Fruit fly (Drosophila melanogaster): Measurements from ENCODE around the gene Lerp.
A peak's percentile ranks its signal among the peaks of the same experiment; 100 is the strongest.

The Lerp gene

dm6 chr3R:26886283-26886689, 23.4 kb upstream of the Lerp start:
- no peak for TF ChIP-seq CG32264 (GFP tag; optimal IDR thresholded peaks at IDR 0.05)
- TF ChIP-seq Jra (GFP tag; optimal IDR thresholded peaks at IDR 0.05): no peak
- TF ChIP-seq psq (GFP tag; optimal IDR thresholded peaks at IDR 0.05): peak; percentile 74
- TF ChIP-seq OdsH (GFP tag; optimal IDR thresholded peaks at IDR 0.05): peak; percentile 72
- no peak for TF ChIP-seq Dif (GFP tag; optimal IDR thresholded peaks at IDR 0.05; ENCODE audit: partially characterized antibody)
- TF ChIP-seq tai (GFP tag; optimal IDR thresholded peaks at IDR 0.05): peak; percentile 2
- TF ChIP-seq fru (GFP tag; optimal IDR thresholded peaks at IDR 0.05): peak; percentile 57
- no peak for TF ChIP-seq brk (GFP tag; optimal IDR thresholded peaks at IDR 0.05)
- TF ChIP-seq dmrt93B (GFP tag; optimal IDR thresholded peaks at IDR 0.05): peak; percentile 52
- TF ChIP-seq CG9705 (GFP tag; optimal IDR thresholded peaks at IDR 0.05): peak; percentile 19
- TF ChIP-seq GATAd (GFP tag; optimal IDR thresholded peaks at IDR 0.05): no peak
- no peak for TF ChIP-seq dsf (GFP tag; optimal IDR thresholded peaks at IDR 0.05; ENCODE audit: borderline replicate concordance)
- TF ChIP-seq dl (GFP tag; optimal IDR thresholded peaks at IDR 0.05; ENCODE audit: insufficient read depth in 1 of 2, partially characterized antibody in 2 of 2): no peak
- peak; percentile 67 for TF ChIP-seq HLH106 (tag; optimal IDR thresholded peaks at IDR 0.05)
- peak in 1 of 2 experiments; percentile 75 for TF ChIP-seq foxo (GFP tag; optimal IDR thresholded peaks at IDR 0.05)
- no peak for TF ChIP-seq N (GFP tag; optimal IDR thresholded peaks at IDR 0.05)
- TF ChIP-seq br (GFP tag; optimal IDR thresholded peaks at IDR 0.05): peak; percentile 16
- peak; percentile 35 for TF ChIP-seq ey (GFP tag; optimal IDR thresholded peaks at IDR 0.05)
- TF ChIP-seq Hr83 (GFP tag; optimal IDR thresholded peaks at IDR 0.05; ENCODE audit: poor library complexity, severe bottlenecking): no peak
- TF ChIP-seq Rel (GFP tag; optimal IDR thresholded peaks at IDR 0.05): no peak
- TF ChIP-seq Rel (tag; optimal IDR thresholded peaks at IDR 0.05): no peak
- TF ChIP-seq usp (GFP tag; optimal IDR thresholded peaks at IDR 0.05): no peak
- no peak for TF ChIP-seq Hr78 (GFP tag; optimal IDR thresholded peaks at IDR 0.05)
- no peak for TF ChIP-seq CrebA (GFP tag; optimal IDR thresholded peaks at IDR 0.05; ENCODE audit: borderline replicate concordance)
- no peak for TF ChIP-seq Mio (GFP tag; optimal IDR thresholded peaks at IDR 0.05)
- peak; percentile 51 for TF ChIP-seq h (GFP tag; optimal IDR thresholded peaks at IDR 0.05)
- TF ChIP-seq pan (optimal IDR thresholded peaks at IDR 0.05): no peak
- no peak for TF ChIP-seq Dfd (GFP tag; optimal IDR thresholded peaks at IDR 0.05)
- peak; percentile 1 for TF ChIP-seq sage (GFP tag; optimal IDR thresholded peaks at IDR 0.05)
- TF ChIP-seq jim (GFP tag; optimal IDR thresholded peaks at IDR 0.05): no peak
- TF ChIP-seq rgr (GFP tag; optimal IDR thresholded peaks at IDR 0.05): peak; percentile 74
- no peak for TF ChIP-seq woc (GFP tag; optimal IDR thresholded peaks at IDR 0.05)
- TF ChIP-seq Myc (optimal IDR thresholded peaks at IDR 0.05): no peak
- TF ChIP-seq lola (GFP tag; optimal IDR thresholded peaks at IDR 0.05): no peak
- no peak for TF ChIP-seq Vsx2 (GFP tag; optimal IDR thresholded peaks at IDR 0.05; ENCODE audit: partially characterized antibody)
- no peak for TF ChIP-seq sv (GFP tag; optimal IDR thresholded peaks at IDR 0.05)
- TF ChIP-seq Hnf4 (GFP tag; optimal IDR thresholded peaks at IDR 0.05): peak; percentile 16
- TF ChIP-seq Abd-B (GFP tag; optimal IDR thresholded peaks at IDR 0.05): no peak
- peak; percentile 72 for TF ChIP-seq Sp1 (GFP tag; optimal IDR thresholded peaks at IDR 0.05)

- no peak for TF ChIP-seq dsf (GFP tag; optimal IDR thresholded peaks at IDR 0.05; ENCODE audit: borderline replicate concordance)
- no peak for TF ChIP-seq GATAd (GFP tag; optimal IDR thresholded peaks at IDR 0.05)
- TF ChIP-seq Rel (GFP tag; optimal IDR thresholded peaks at IDR 0.05): no peak
- no peak for TF ChIP-seq Rel (tag; optimal IDR thresholded peaks at IDR 0.05)
- TF ChIP-seq Dif (GFP tag; optimal IDR thresholded peaks at IDR 0.05; ENCODE audit: partially characterized antibody): no peak
- TF ChIP-seq ey (GFP tag; optimal IDR thresholded peaks at IDR 0.05): no peak
- TF ChIP-seq tai (GFP tag; optimal IDR thresholded peaks at IDR 0.05): no peak
- no peak for TF ChIP-seq Mio (GFP tag; optimal IDR thresholded peaks at IDR 0.05)
- no peak for TF ChIP-seq dl (GFP tag; optimal IDR thresholded peaks at IDR 0.05; ENCODE audit: insufficient read depth in 1 of 2, partially characterized antibody in 2 of 2)
- TF ChIP-seq OdsH (GFP tag; optimal IDR thresholded peaks at IDR 0.05): no peak
- TF ChIP-seq lola (GFP tag; optimal IDR thresholded peaks at IDR 0.05): no peak
- no peak for TF ChIP-seq psq (GFP tag; optimal IDR thresholded peaks at IDR 0.05)
- no peak for TF ChIP-seq fru (GFP tag; optimal IDR thresholded peaks at IDR 0.05)
- no peak for TF ChIP-seq CG9705 (GFP tag; optimal IDR thresholded peaks at IDR 0.05)
- no peak for TF ChIP-seq br (GFP tag; optimal IDR thresholded peaks at IDR 0.05)
- no peak for TF ChIP-seq pan (optimal IDR thresholded peaks at IDR 0.05)
- no peak for TF ChIP-seq Abd-B (GFP tag; optimal IDR thresholded peaks at IDR 0.05)
- TF ChIP-seq usp (GFP tag; optimal IDR thresholded peaks at IDR 0.05): no peak
- no peak for TF ChIP-seq jim (GFP tag; optimal IDR thresholded peaks at IDR 0.05)
Observed at dm6 chr3R:26885192-26885591, 22.3 kb upstream of the Lerp start.
